Worm (Caenorhabditis elegans) whole organism, mixed stage, embryonic: Measurements from ENCODE around the gene algn-6.

Experiments
- M03D4.4 ChIP-seq: sonication (generic microtip); optimal IDR thresholded peaks from 2 replicates; lab custom pipeline; 2017; ENCODE audit warnings: mild to moderate bottlenecking, missing genetic modification characterization, missing compliant biosample characterization
- bed-3 ChIP-seq: fragments of 200-800 bp; sonication (Bioruptor generic); optimal IDR thresholded peaks from 3 replicates; lab custom pipeline; 2018; ENCODE audit warnings: mild to moderate bottlenecking, missing genetic modification characterization, moderate library complexity, missing compliant biosample characterization
- blmp-1 ChIP-seq: fragments of 150-350 bp; optimal IDR thresholded peaks from 2 replicates; lab custom pipeline; 2014; ENCODE audit warnings: missing biosample characterization, missing genetic modification characterization
- ceh-39 ChIP-seq: fragments of 150-350 bp; optimal IDR thresholded peaks from 2 replicates; lab custom pipeline; 2014; ENCODE audit warnings: missing biosample characterization, missing genetic modification characterization
- ceh-43 ChIP-seq: fragments of 200-800 bp; sonication (Bioruptor generic); optimal IDR thresholded peaks from 2 replicates; lab custom pipeline; 2018; ENCODE audit warnings: mild to moderate bottlenecking, missing genetic modification characterization, moderate library complexity, missing compliant biosample characterization
- ceh-83 ChIP-seq: fragments of 200-800 bp; sonication (Bioruptor generic); optimal IDR thresholded peaks from 2 replicates; lab custom pipeline; 2018; ENCODE audit warnings: mild to moderate bottlenecking, missing genetic modification characterization, missing compliant biosample characterization
- ces-1 ChIP-seq: fragments of 150-350 bp; optimal IDR thresholded peaks from 2 replicates; lab custom pipeline; 2014; ENCODE audit warnings: missing biosample characterization, missing genetic modification reagents, missing genetic modification characterization
- drap-1 ChIP-seq: fragments of 200-800 bp; sonication (Bioruptor generic); optimal IDR thresholded peaks from 3 replicates; lab custom pipeline; 2018; ENCODE audit warnings: mild to moderate bottlenecking, missing genetic modification characterization, missing compliant biosample characterization
- elt-1 ChIP-seq: sonication (generic microtip); optimal IDR thresholded peaks from 2 replicates; lab custom pipeline; 2017; ENCODE audit warnings: missing genetic modification characterization, mild to moderate bottlenecking, missing compliant biosample characterization, antibody characterized with exemption, moderate library complexity, borderline replicate concordance; ENCODE audit not compliant: insufficient read depth
- elt-3 ChIP-seq: fragments of 150-350 bp; optimal IDR thresholded peaks from 2 replicates; lab custom pipeline; 2014; ENCODE audit warnings: missing biosample characterization, missing genetic modification characterization
- flh-1 ChIP-seq: fragments of 200-800 bp; sonication (Bioruptor generic); optimal IDR thresholded peaks from 2 replicates; lab custom pipeline; 2018; ENCODE audit warnings: mild to moderate bottlenecking, missing genetic modification characterization, moderate library complexity, missing compliant biosample characterization
- hlh-1 ChIP-seq: fragments of 150-350 bp; optimal IDR thresholded peaks from 2 replicates; lab custom pipeline; 2014; ENCODE audit warnings: missing biosample characterization, missing genetic modification reagents, missing genetic modification characterization
- lin-13 ChIP-seq: fragments of 150-350 bp; optimal IDR thresholded peaks from 2 replicates; lab custom pipeline; 2014; ENCODE audit warnings: missing biosample characterization, missing genetic modification characterization
- lin-32 ChIP-seq: fragments of 200-800 bp; sonication (Bioruptor generic); optimal IDR thresholded peaks from 2 replicates; lab custom pipeline; 2018; ENCODE audit warnings: mild to moderate bottlenecking, missing genetic modification characterization, missing compliant biosample characterization
- lsy-2 ChIP-seq: fragments of 150-350 bp; optimal IDR thresholded peaks from 2 replicates; lab custom pipeline; 2014; ENCODE audit warnings: missing biosample characterization, missing genetic modification characterization
- mep-1 ChIP-seq: fragments of 150-350 bp; optimal IDR thresholded peaks from 2 replicates; lab custom pipeline; 2017; ENCODE audit warnings: missing biosample characterization, missing genetic modification reagents, missing genetic modification characterization, inconsistent platforms
- mls-2 ChIP-seq: sonication (generic microtip); optimal IDR thresholded peaks from 2 replicates; lab custom pipeline; 2016; ENCODE audit warnings: mild to moderate bottlenecking, missing genetic modification characterization, moderate library complexity, missing compliant biosample characterization
- nhr-12 ChIP-seq: fragments of 150-350 bp; optimal IDR thresholded peaks from 2 replicates; lab custom pipeline; 2014; ENCODE audit warnings: missing biosample characterization, missing genetic modification characterization
- nhr-2 ChIP-seq: fragments of 150-350 bp; optimal IDR thresholded peaks from 2 replicates; lab custom pipeline; 2014; ENCODE audit warnings: missing biosample characterization, missing genetic modification characterization
- nhr-237 ChIP-seq: fragments of 150-350 bp; optimal IDR thresholded peaks from 2 replicates; lab custom pipeline; 2014; ENCODE audit warnings: missing biosample characterization, missing genetic modification characterization
- nhr-76 ChIP-seq: sonication (generic microtip); optimal IDR thresholded peaks from 2 replicates; lab custom pipeline; 2017; ENCODE audit warnings: missing biosample characterization, missing genetic modification characterization
- pha-4 ChIP-seq: fragments of 150-350 bp; optimal IDR thresholded peaks from 2 replicates; lab custom pipeline; 2018; ENCODE audit warnings: missing biosample characterization, missing genetic modification reagents, missing genetic modification characterization
- sem-2 ChIP-seq: fragments of 200-800 bp; sonication (Bioruptor generic); optimal IDR thresholded peaks from 2 replicates; lab custom pipeline; 2018; ENCODE audit warnings: mild to moderate bottlenecking, missing genetic modification characterization, missing compliant biosample characterization
- snpc-4 ChIP-seq: fragments of 150-350 bp; optimal IDR thresholded peaks from 2 replicates; lab custom pipeline; 2014; ENCODE audit warnings: missing biosample characterization, missing genetic modification characterization
- sptf-1 ChIP-seq: sonication (generic microtip); optimal IDR thresholded peaks from 2 replicates; lab custom pipeline; 2017; ENCODE audit warnings: mild to moderate bottlenecking, missing genetic modification characterization, moderate library complexity, missing compliant biosample characterization
- tbx-8 ChIP-seq: fragments of 200-800 bp; sonication (Bioruptor generic); optimal IDR thresholded peaks from 2 replicates; lab custom pipeline; 2018; ENCODE audit warnings: mild to moderate bottlenecking, missing genetic modification characterization, moderate library complexity, missing compliant biosample characterization
- unc-120 ChIP-seq: sonication (generic microtip); optimal IDR thresholded peaks from 2 replicates; lab custom pipeline; 2017; ENCODE audit warnings: missing genetic modification characterization, missing compliant biosample characterization; ENCODE audit not compliant: poor library complexity, severe bottlenecking
- unc-39 ChIP-seq: fragments of 150-350 bp; optimal IDR thresholded peaks from 2 replicates; lab custom pipeline; 2014; ENCODE audit warnings: missing biosample characterization, missing genetic modification characterization
- unc-62 ChIP-seq: fragments of 150-350 bp; optimal IDR thresholded peaks from 2 replicates; lab custom pipeline; 2014; ENCODE audit warnings: missing biosample characterization, missing genetic modification reagents, missing genetic modification characterization
- zip-8 ChIP-seq: fragments of 150-350 bp; optimal IDR thresholded peaks from 2 replicates; lab custom pipeline; 2014; ENCODE audit warnings: missing biosample characterization, missing genetic modification characterization
- ztf-11 ChIP-seq: fragments of 150-350 bp; optimal IDR thresholded peaks from 2 replicates; lab custom pipeline; 2014; ENCODE audit warnings: missing biosample characterization, missing genetic modification characterization

The algn-6 gene

DNA sequence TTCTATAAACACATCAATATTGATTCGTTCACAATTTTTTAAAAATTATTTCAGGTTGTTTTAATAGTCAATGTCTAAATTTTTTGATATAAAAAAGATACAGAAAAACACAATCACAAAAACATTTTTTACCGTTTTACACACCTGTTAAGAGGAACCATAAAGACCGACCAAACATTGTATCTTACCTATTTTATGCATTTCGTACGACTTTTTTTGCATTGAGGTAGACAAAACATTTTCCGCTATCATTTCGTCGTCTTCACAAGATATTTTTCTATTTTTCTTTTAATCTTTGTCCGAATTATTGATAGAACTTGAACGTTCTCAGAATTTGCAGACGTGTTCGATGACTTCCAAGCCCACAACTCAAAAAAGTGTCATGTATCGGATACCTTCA is 31.3 kb upstream of the algn-6 start, which contains the start of gene glna-2:
Gene glna-2 (plus strand): TSS at position 301 of the 400 bp plus-strand sequence.
- TF ChIP-seq ceh-83 (no peak), unc-62 (GFP tag; lab: Kevin White, UChicago) (no peak)

DNA sequence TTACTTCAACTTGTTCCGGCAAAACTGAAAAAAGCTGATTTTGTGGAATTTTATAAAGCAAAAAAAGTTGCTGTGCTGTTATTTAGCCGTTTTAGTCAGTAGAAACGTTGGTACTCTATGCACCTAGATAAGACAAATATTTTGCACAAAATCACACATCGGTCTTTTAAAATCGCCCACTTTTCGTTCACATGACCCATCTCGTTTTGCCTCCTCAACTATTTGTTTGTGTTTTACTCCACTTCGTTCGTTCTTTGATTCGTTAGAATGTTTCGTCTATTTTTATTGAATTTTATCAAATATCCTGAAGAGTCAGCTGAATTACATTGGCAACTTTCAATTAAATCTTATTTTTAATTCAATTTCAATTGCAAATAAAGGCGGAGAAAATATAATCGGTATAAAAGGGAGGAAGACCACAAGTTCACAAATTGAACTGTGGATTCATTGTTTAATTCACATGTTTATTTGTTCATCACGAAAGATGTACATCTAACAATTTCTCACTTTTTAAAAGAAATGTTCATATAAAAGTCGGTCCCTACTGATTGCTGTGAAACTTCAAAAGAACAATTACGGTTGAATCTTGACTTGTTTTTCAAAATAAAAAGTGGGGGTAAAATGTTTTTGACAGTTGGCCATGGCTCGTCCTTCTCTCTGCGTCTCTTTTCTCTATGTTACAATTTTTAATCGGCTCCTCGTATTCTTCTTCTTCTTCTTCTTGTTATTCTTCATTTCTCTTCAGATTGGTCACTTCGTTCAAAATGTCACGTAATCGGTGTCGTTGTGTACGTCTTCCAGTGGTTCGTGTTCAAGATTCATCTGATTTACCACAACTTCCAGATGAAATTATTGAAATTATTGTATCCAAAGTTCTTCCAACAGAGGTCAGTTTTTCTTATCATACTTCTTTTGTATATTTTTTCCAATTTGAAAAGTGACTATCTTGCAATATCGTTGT is 27.3 kb upstream of the algn-6 start, which contains the start of gene DH11.2:
Gene DH11.2 (plus strand): TSS at position 746 of the 961 bp plus-strand sequence.
- TF ChIP-seq hlh-1 (tag; lab: Kevin White, UChicago) (peak; percentile 26), elt-3 (no peak)
- TF ChIP-seq, all 35 proteins: peak for 1

DNA sequence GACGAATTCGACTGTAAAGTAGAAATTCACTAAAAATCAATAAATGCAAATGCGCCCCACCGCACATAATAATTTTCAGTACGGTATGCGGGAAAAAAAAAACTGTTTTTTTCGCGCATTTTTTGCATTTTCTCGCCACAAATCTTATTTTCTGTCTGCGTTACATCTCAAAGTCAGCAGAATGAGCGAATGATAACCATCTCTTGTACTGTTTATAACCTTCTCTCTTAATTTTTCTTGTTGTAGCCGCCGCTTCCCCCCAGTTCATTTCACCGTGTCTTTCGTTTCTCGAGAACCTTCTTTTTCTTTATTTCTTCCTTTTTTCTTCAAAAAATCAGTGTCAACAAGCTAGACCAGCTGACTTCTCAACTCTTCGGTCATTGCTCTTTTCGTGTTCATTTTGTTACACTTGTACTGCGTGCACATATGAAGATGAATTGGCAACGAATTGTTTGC is 24.1 kb upstream of the algn-6 start:
- TF ChIP-seq lin-13 (tag; lab: Kevin White, UChicago) (no peak), nhr-12 (no peak), nhr-237 (no peak), elt-3 (no peak), lsy-2 (tag; lab: Kevin White, UChicago) (peak; percentile 58), ces-1 (GFP tag; lab: Kevin White, UChicago) (peak; percentile 2), hlh-1 (tag; lab: Kevin White, UChicago) (peak; percentile 53)

- TF ChIP-seq hlh-1 (tag; lab: Kevin White, UChicago) (no peak), unc-120 (no peak), bed-3 (GFP tag; lab: Kevin White, UChicago) (no peak), unc-39 (tag; lab: Kevin White, UChicago) (no peak), sem-2 (GFP tag; lab: Kevin White, UChicago) (no peak), nhr-237 (no peak), unc-62 (GFP tag; lab: Kevin White, UChicago) (no peak), nhr-76 (tag; lab: Kevin White, UChicago) (no peak), flh-1 (GFP tag; lab: Kevin White, UChicago) (no peak), nhr-12 (no peak), elt-1 (tag; lab: Kevin White, UChicago) (no peak), lin-32 (GFP tag; lab: Kevin White, UChicago) (no peak), elt-3 (no peak), M03D4.4 (tag; lab: Kevin White, UChicago) (no peak), ces-1 (GFP tag; lab: Kevin White, UChicago) (no peak), snpc-4 (tag; lab: Kevin White, UChicago) (no peak), mep-1 (no peak), sptf-1 (tag; lab: Kevin White, UChicago) (no peak), ceh-39 (no peak), ceh-83 (no peak)
Measured at ce11 chrII:8016167-8016566, 23.4 kb upstream of the algn-6 start.

DNA sequence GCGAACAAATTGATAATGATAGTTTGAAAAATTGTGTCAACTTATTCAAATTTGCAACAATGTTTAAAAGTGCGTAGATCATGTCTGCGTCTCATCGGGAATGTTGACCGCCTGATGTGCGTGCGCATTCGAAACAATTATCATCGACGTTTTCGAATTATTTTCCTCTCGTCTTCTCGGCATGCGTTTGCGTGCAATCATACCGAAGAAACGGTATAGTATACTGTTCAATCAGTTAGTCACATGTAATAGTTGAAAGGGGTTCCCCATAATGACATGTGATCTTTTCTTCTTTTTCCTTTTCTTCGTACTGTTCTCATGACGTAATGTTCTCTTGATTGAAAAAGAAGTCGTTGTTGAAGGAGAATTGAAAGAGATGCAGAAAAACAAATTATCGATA is 22.8 kb upstream of the algn-6 start:
- TF ChIP-seq elt-1 (tag; lab: Kevin White, UChicago) (no peak), mls-2 (tag; lab: Kevin White, UChicago) (no peak), pha-4 (tag; lab: Kevin White, UChicago) (no peak), zip-8 (peak; percentile 2), lin-13 (tag; lab: Kevin White, UChicago) (no peak), nhr-2 (tag; lab: Kevin White, UChicago) (no peak)

ce11 chrII:8017380-8017779 is 22.2 kb upstream of the algn-6 start, which contains the start of gene zyg-11:
Gene zyg-11 (plus strand): TSS chrII:8017680.
- TF ChIP-seq nhr-237 (no peak), tbx-8 (GFP tag; lab: Kevin White, UChicago) (no peak), sem-2 (GFP tag; lab: Kevin White, UChicago) (no peak), ceh-43 (GFP tag; lab: Kevin White, UChicago) (no peak), ceh-39 (no peak), ces-1 (GFP tag; lab: Kevin White, UChicago) (no peak), ztf-11 (tag; lab: Kevin White, UChicago) (no peak), snpc-4 (tag; lab: Kevin White, UChicago) (no peak), hlh-1 (tag; lab: Kevin White, UChicago) (no peak), lsy-2 (tag; lab: Kevin White, UChicago) (no peak), nhr-12 (no peak), bed-3 (GFP tag; lab: Kevin White, UChicago) (no peak), blmp-1 (tag; lab: Kevin White, UChicago) (no peak), drap-1 (no peak), unc-62 (GFP tag; lab: Kevin White, UChicago) (no peak), mep-1 (no peak), unc-39 (tag; lab: Kevin White, UChicago) (no peak), pha-4 (tag; lab: Kevin White, UChicago) (no peak), elt-3 (no peak), M03D4.4 (tag; lab: Kevin White, UChicago) (no peak)
